Worm (Caenorhabditis elegans) whole organism, L2 larva: ENCODE data around the gene C08H9.16.
A peak's percentile ranks its signal among the peaks of the same experiment; 100 is the strongest.

ENCODE experiments used
- C34F6.9 ChIP-seq: fragments of 150-350 bp; optimal IDR thresholded peaks from 2 replicates; lab custom pipeline; 2014; ENCODE audit warnings: missing biosample characterization, missing genetic modification characterization
- F13H6.1 ChIP-seq: sonication (generic microtip); optimal IDR thresholded peaks from 2 replicates; lab custom pipeline; 2016; ENCODE audit warnings: missing genetic modification characterization, missing compliant biosample characterization
- Y55F3AM.14 ChIP-seq: fragments of 200-800 bp; sonication (Bioruptor generic); optimal IDR thresholded peaks from 2 replicates; lab custom pipeline; 2018; ENCODE audit warnings: mild to moderate bottlenecking, missing genetic modification characterization, missing compliant biosample characterization
- ZK546.5 ChIP-seq: sonication (generic microtip); optimal IDR thresholded peaks from 2 replicates; lab custom pipeline; 2017; ENCODE audit warnings: missing biosample characterization, missing genetic modification characterization
- alr-1 ChIP-seq: fragments of 150-350 bp; optimal IDR thresholded peaks from 2 replicates; lab custom pipeline; 2014; ENCODE audit warnings: missing biosample characterization, missing genetic modification characterization
- aly-2 ChIP-seq: fragments of 150-350 bp; optimal IDR thresholded peaks from 2 replicates; lab custom pipeline; 2014; ENCODE audit warnings: missing biosample characterization, missing genetic modification characterization
- ama-1 ChIP-seq: fragments of 150-350 bp; optimal IDR thresholded peaks from 2 replicates; lab custom pipeline; 2018; ENCODE audit warnings: inconsistent platforms
- ceh-16 ChIP-seq: fragments of 150-350 bp; optimal IDR thresholded peaks from 2 replicates; lab custom pipeline; 2014; ENCODE audit warnings: missing biosample characterization, missing genetic modification characterization
- ceh-82 ChIP-seq: fragments of 150-350 bp; optimal IDR thresholded peaks from 2 replicates; lab custom pipeline; 2014; ENCODE audit warnings: missing biosample characterization, missing genetic modification characterization
- crh-2 ChIP-seq: sonication (generic microtip); optimal IDR thresholded peaks from 2 replicates; lab custom pipeline; 2017; ENCODE audit warnings: missing biosample characterization, missing genetic modification characterization
- dmd-4 ChIP-seq: sonication (generic microtip); optimal IDR thresholded peaks from 2 replicates; lab custom pipeline; 2017; ENCODE audit warnings: missing biosample characterization, missing genetic modification characterization
- egl-27 ChIP-seq: sonication (generic microtip); optimal IDR thresholded peaks from 3 replicates; lab custom pipeline; 2017; ENCODE audit warnings: missing biosample characterization, missing genetic modification reagents, missing genetic modification characterization
- fos-1 ChIP-seq: fragments of 150-350 bp; optimal IDR thresholded peaks from 2 replicates; lab custom pipeline; 2014; ENCODE audit warnings: missing biosample characterization, missing genetic modification characterization
- gmeb-1 ChIP-seq: fragments of 150-350 bp; optimal IDR thresholded peaks from 2 replicates; lab custom pipeline; 2014; ENCODE audit warnings: missing biosample characterization, missing genetic modification characterization
- lin-11 ChIP-seq: fragments of 150-350 bp; sonication (generic microtip); optimal IDR thresholded peaks from 2 replicates; lab custom pipeline; 2014; ENCODE audit warnings: missing biosample characterization, missing genetic modification characterization, inconsistent platforms, mixed read lengths
- lin-13 ChIP-seq: fragments of 150-350 bp; optimal IDR thresholded peaks from 2 replicates; lab custom pipeline; 2014; ENCODE audit warnings: missing biosample characterization, missing genetic modification reagents, missing genetic modification characterization
- lin-39 ChIP-seq: fragments of 150-350 bp; optimal IDR thresholded peaks from 2 replicates; lab custom pipeline; 2014; ENCODE audit warnings: missing biosample characterization, missing genetic modification reagents, missing genetic modification characterization
- lsy-2 ChIP-seq, 2 experiments: fragments of 150-350 bp in 1 of 2; sonication (generic microtip) in 1 of 2; optimal IDR thresholded peaks; 2 replicates each; lab custom pipeline; 2014 to 2017; ENCODE audit warnings: missing biosample characterization in 2 of 2, missing genetic modification characterization in 2 of 2
- mab-5 ChIP-seq: fragments of 150-350 bp; optimal IDR thresholded peaks from 2 replicates; lab custom pipeline; 2014; ENCODE audit warnings: missing biosample characterization, missing genetic modification characterization
- mbf-1 ChIP-seq: sonication (generic microtip); optimal IDR thresholded peaks from 2 replicates; lab custom pipeline; 2017; ENCODE audit warnings: missing biosample characterization, missing genetic modification characterization
- mdl-1 ChIP-seq, 2 experiments: fragments of 150-350 bp in 1 of 2; sonication (generic microtip) in 1 of 2; optimal IDR thresholded peaks; 2 replicates each; lab custom pipeline; 2017; ENCODE audit warnings: missing biosample characterization in 2 of 2, missing genetic modification characterization in 2 of 2
- nhr-11 ChIP-seq: fragments of 150-350 bp; optimal IDR thresholded peaks from 2 replicates; lab custom pipeline; 2014; ENCODE audit warnings: missing biosample characterization, missing genetic modification characterization
- nhr-12 ChIP-seq: fragments of 150-350 bp; optimal IDR thresholded peaks from 2 replicates; lab custom pipeline; 2014; ENCODE audit warnings: missing biosample characterization, missing genetic modification characterization
- nhr-129 ChIP-seq: fragments of 150-350 bp; optimal IDR thresholded peaks from 2 replicates; lab custom pipeline; 2014; ENCODE audit warnings: missing biosample characterization, missing genetic modification characterization
- nhr-21 ChIP-seq: fragments of 150-350 bp; optimal IDR thresholded peaks from 2 replicates; lab custom pipeline; 2014; ENCODE audit warnings: missing biosample characterization, missing genetic modification characterization
- nhr-23 ChIP-seq: fragments of 150-350 bp; optimal IDR thresholded peaks from 2 replicates; lab custom pipeline; 2014; ENCODE audit warnings: missing biosample characterization, missing genetic modification reagents, missing genetic modification characterization
- nhr-237 ChIP-seq: fragments of 150-350 bp; optimal IDR thresholded peaks from 2 replicates; lab custom pipeline; 2014; ENCODE audit warnings: missing biosample characterization, missing genetic modification characterization
- nhr-25 ChIP-seq: fragments of 150-350 bp; sonication (generic microtip); optimal IDR thresholded peaks from 3 replicates; lab custom pipeline; 2014; ENCODE audit warnings: missing biosample characterization, missing genetic modification characterization
- skn-1 ChIP-seq: sonication (generic microtip); optimal IDR thresholded peaks from 2 replicates; lab custom pipeline; 2017; ENCODE audit warnings: missing biosample characterization, missing genetic modification characterization
- sma-3 ChIP-seq: sonication (generic microtip); optimal IDR thresholded peaks from 2 replicates; lab custom pipeline; 2016; ENCODE audit warnings: missing genetic modification reagents, missing genetic modification characterization, missing compliant biosample characterization
- unc-39 ChIP-seq: fragments of 150-350 bp; optimal IDR thresholded peaks from 2 replicates; lab custom pipeline; 2014; ENCODE audit warnings: missing biosample characterization, missing genetic modification characterization
- unc-62 ChIP-seq: fragments of 150-350 bp; optimal IDR thresholded peaks from 2 replicates; lab custom pipeline; 2014; ENCODE audit warnings: missing biosample characterization, missing genetic modification reagents, missing genetic modification characterization
- zag-1 ChIP-seq: fragments of 150-350 bp; optimal IDR thresholded peaks from 2 replicates; lab custom pipeline; 2014; ENCODE audit warnings: missing biosample characterization, missing genetic modification characterization
- ztf-11 ChIP-seq: sonication (generic microtip); optimal IDR thresholded peaks from 2 replicates; lab custom pipeline; 2017; ENCODE audit warnings: missing biosample characterization, missing genetic modification characterization

Gene C08H9.16

ce11 chrII:9874508-9875229 is 17.9 kb upstream of the C08H9.16 start, which contains the start of the genes chil-2 and ctsa-3.2:
Gene chil-2 (minus strand): TSS chrII:9874608.
Gene ctsa-3.2 (plus strand): TSS chrII:9875179.
- no peak for TF ChIP-seq crh-2 (tag; lab: Kevin White, UChicago)
- no peak for TF ChIP-seq nhr-237
- no peak for TF ChIP-seq F13H6.1
- no peak for TF ChIP-seq ZK546.5
- TF ChIP-seq ceh-82 = no peak
- no peak for TF ChIP-seq gmeb-1
- no peak for TF ChIP-seq fos-1 (tag; lab: Kevin White, UChicago)
- no peak for TF ChIP-seq C34F6.9 (tag; lab: Kevin White, UChicago)
- TF ChIP-seq ama-1 (lab: Kevin White, UChicago) = no peak
- no peak for TF ChIP-seq nhr-21
- TF ChIP-seq unc-39 = no peak
- TF ChIP-seq Y55F3AM.14 (GFP tag; lab: Kevin White, UChicago) = no peak
- TF ChIP-seq lsy-2 (tag; optimal IDR thresholded peaks at IDR 0.05; lab: Kevin White, UChicago) = no peak
- no peak for TF ChIP-seq lin-11
- no peak for TF ChIP-seq zag-1
- TF ChIP-seq egl-27 (tag; lab: Kevin White, UChicago) = no peak
- TF ChIP-seq lin-39 (tag; lab: Kevin White, UChicago) = no peak
- TF ChIP-seq aly-2 (tag; lab: Kevin White, UChicago) = no peak
- TF ChIP-seq mbf-1 = no peak
- no peak for TF ChIP-seq skn-1
- TF ChIP-seq, all 48 proteins: peak for 0

DNA sequence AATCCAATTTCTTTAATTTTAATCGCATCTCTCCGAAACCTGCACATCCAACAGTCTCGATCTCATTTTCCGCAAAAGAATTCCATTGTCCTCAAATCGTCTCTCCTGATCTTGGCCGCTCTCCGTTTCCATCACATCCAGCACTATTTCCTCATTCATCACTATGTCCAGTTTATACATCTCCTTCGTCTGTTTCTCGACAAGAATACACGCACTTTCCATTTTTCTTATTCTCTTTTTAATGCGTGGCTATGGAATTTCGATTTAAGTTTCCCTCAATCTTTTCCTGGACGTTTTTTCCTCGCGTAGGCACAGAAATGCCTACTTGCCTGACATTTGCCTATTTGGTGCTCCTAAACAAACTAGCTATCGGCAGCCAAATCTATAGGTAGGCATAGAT is 12.8 kb upstream of the C08H9.16 start:
- no peak for TF ChIP-seq F13H6.1
- no peak for TF ChIP-seq nhr-21
- TF ChIP-seq nhr-12 (tag; lab: Kevin White, UChicago) = no peak
- TF ChIP-seq dmd-4 (tag; lab: Kevin White, UChicago) = no peak
- no peak for TF ChIP-seq mab-5 (tag; lab: Kevin White, UChicago)
- no peak for TF ChIP-seq gmeb-1
- no peak for TF ChIP-seq lin-39 (tag; lab: Kevin White, UChicago)
- no peak for TF ChIP-seq C34F6.9 (tag; lab: Kevin White, UChicago)
- TF ChIP-seq, all 48 proteins: peak for 0

DNA sequence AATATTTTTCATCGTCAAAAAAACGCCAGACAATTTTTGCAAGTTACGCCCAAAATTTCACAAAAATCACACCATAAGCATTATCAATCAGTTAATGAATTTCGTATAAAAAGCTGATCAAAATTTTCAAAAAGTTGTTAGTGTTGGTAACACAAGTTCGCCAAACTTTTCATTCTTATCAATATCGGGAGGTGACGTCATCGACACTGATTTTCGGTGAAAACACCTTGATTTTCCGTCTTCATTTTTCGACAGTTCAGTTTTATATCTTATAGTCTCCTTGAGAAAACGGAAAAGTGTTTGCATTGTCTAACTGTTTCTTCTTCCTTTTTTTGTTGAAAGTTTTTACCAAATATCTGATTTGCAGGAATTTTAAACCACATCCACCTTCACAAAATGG is 11.8 kb upstream of the C08H9.16 start, which contains the start of gene C08H9.15:
TSS of gene C08H9.15 (plus strand) at position 368 of the 400 bp plus-strand sequence.
- no peak for TF ChIP-seq nhr-129
- TF ChIP-seq sma-3 (GFP tag; lab: Kevin White, UChicago) = peak; percentile 64
- TF ChIP-seq ztf-11 (tag; lab: Kevin White, UChicago) = no peak
- no peak for TF ChIP-seq mab-5 (tag; lab: Kevin White, UChicago)
- no peak for TF ChIP-seq lin-39 (tag; lab: Kevin White, UChicago)
- no peak for TF ChIP-seq mdl-1 (tag; optimal IDR thresholded peaks at IDR 0.05; lab: Kevin White, UChicago)
- TF ChIP-seq ZK546.5 = no peak
- no peak for TF ChIP-seq nhr-23
- TF ChIP-seq alr-1 = no peak
- TF ChIP-seq nhr-25 (tag; lab: Kevin White, UChicago) = peak; percentile 31
- TF ChIP-seq nhr-11 (tag; lab: Kevin White, UChicago) = no peak
- no peak for TF ChIP-seq lin-13
- TF ChIP-seq ceh-16 (tag; lab: Kevin White, UChicago) = no peak

- TF ChIP-seq fos-1 (tag; lab: Kevin White, UChicago) (no peak), ceh-82 (no peak)
Measured at ce11 chrII:9886216-9886615, 6.4 kb upstream of the C08H9.16 start, which contains the start of gene algn-8. Gene algn-8 (minus strand): TSS chrII:9886442.

ce11 chrII:9888549-9888948 is 4.0 kb upstream of the C08H9.16 start:
- no peak for TF ChIP-seq mab-5 (tag; lab: Kevin White, UChicago)
- TF ChIP-seq ceh-16 (tag; lab: Kevin White, UChicago) = no peak
- no peak for TF ChIP-seq lin-11
- no peak for TF ChIP-seq unc-62 (GFP tag; lab: Kevin White, UChicago)
